Worm (Caenorhabditis elegans) whole organism, midembryonic: ENCODE data around the gene lpr-7.

ENCODE experiments used
- T22C8.4 ChIP-seq: fragments of 200-800 bp; sonication (Bioruptor generic); IDR thresholded peaks from 2 replicates; pipeline ENCODE4 v1.3.6; 2022; ENCODE audit warnings: missing genetic modification characterization, missing compliant biosample characterization
- flt-1 ChIP-seq: fragments of 200-800 bp; sonication (Bioruptor generic); IDR thresholded peaks from 2 replicates; pipeline ENCODE4 v1.3.6; 2022; ENCODE audit warnings: missing genetic modification characterization, missing compliant biosample characterization
- ref-1 ChIP-seq: fragments of 200-800 bp; sonication (Bioruptor generic); conservative IDR thresholded peaks from 2 replicates; pipeline ENCODE4 v1.3.6; 2022; ENCODE audit warnings: missing genetic modification reagents, missing genetic modification characterization, missing compliant biosample characterization
- tab-1 ChIP-seq: fragments of 200-800 bp; sonication (Bioruptor generic); IDR thresholded peaks from 2 replicates; pipeline ENCODE4 v1.3.6; 2022; ENCODE audit warnings: missing genetic modification characterization, missing compliant biosample characterization
- ztf-23 ChIP-seq: fragments of 200-800 bp; sonication (Bioruptor generic); IDR thresholded peaks from 2 replicates; pipeline ENCODE4 v1.3.6; 2022; ENCODE audit warnings: missing genetic modification reagents, missing genetic modification characterization, missing compliant biosample characterization

DNA sequence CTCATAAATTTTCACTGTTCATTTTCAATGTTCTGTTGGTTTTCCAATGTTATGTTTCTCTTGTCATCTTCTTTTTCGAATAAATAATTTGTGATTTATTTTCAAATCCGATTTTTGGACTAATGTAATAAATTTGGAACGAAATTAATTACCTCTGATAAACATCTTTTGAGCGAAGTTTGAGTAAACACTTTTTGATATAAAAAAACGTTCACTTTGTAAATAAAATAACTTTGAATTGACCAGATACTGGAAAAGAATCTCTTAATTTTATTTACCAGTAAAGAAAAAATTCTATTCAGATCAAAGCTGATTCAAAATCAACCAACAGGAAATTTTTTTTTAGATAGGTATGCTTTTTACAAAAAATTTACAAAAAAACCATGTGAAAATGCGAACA lies 15.8 kb downstream of the lpr-7 start, which contains the start of gene lgc-32:
- TF ChIP-seq flt-1 (GFP tag; lab: Robert Waterston, UW) (no peak), ztf-23 (GFP tag; lab: Robert Waterston, UW) (no peak), ref-1 (GFP tag; lab: Robert Waterston, UW) (no peak), T22C8.4 (GFP tag; lab: Robert Waterston, UW) (no peak), tab-1 (GFP tag; lab: Robert Waterston, UW) (no peak)
